Worm (Caenorhabditis elegans): ENCODE results near the gene smg-4.

ce11 chrV:9753554-9753953 lies 24.0 kb downstream of the smg-4 start:
- TF ChIP-seq hlh-1 (tag; optimal IDR thresholded peaks at IDR 0.05) (no peak), unc-62 (GFP tag; optimal IDR thresholded peaks at IDR 0.05) (no peak), unc-39 (tag; optimal IDR thresholded peaks at IDR 0.05) (no peak), lin-13 (tag; optimal IDR thresholded peaks at IDR 0.05) (no peak)
